Worm (Caenorhabditis elegans): ENCODE data around the gene hpo-31.

DNA sequence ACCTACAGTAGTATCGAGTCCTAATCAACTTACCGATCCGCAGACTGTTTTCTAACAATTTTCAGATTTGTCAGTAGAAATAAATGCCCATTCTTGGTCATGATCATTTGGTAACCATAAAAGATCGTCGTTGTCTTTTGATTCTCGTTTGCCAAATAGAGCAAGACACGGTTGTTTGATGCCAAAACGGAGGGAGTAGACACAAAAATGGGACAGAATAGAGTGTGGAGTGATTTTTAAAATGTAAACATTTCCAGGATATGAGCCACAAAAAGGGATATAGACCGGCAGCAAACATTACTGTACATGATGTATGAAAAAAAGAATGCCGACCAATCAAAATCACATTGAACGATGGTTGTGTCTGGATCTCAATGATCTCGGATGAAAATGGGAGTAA is 6.0 kb upstream of the hpo-31 start, which contains the start of gene F55B12.2:
- TF ChIP-seq ZK546.5 (tag; optimal IDR thresholded peaks at IDR 0.05) (no peak), zag-1 (tag; optimal IDR thresholded peaks at IDR 0.05) (no peak), jun-1 (tag; optimal IDR thresholded peaks at IDR 0.05) (no peak), lin-15B (tag; optimal IDR thresholded peaks at IDR 0.05) (no peak)
